Fruit fly (Drosophila melanogaster) whole organism, embryonic: ENCODE measurements around the gene beta'COP.
A peak's percentile ranks its signal among the peaks of the same experiment; 100 is the strongest.

Source experiments
- Abd-B ChIP-seq: fragments of 200-800 bp; sonication (Bioruptor generic); optimal IDR thresholded peaks from 2 replicates; lab custom pipeline; 2018; ENCODE audit warnings: missing biosample characterization, mild to moderate bottlenecking, missing genetic modification characterization, moderate library complexity
- B-H2 ChIP-seq: fragments of 200-800 bp; sonication (Bioruptor generic); optimal IDR thresholded peaks from 2 replicates; lab custom pipeline; 2018; ENCODE audit warnings: missing biosample characterization, mild to moderate bottlenecking, missing genetic modification characterization
- CG10979 ChIP-seq: fragments of 200-800 bp; sonication (Bioruptor generic); optimal IDR thresholded peaks from 2 replicates; lab custom pipeline; 2018; ENCODE audit warnings: missing biosample characterization, mild to moderate bottlenecking, missing genetic modification characterization, moderate library complexity
- CG11696 ChIP-seq: fragments of 200-800 bp; sonication (Bioruptor generic); IDR thresholded peaks from 2 replicates; pipeline ENCODE4 v1.3.6; 2022; ENCODE audit warnings: missing biosample characterization, missing genetic modification characterization
- CG13424 ChIP-seq: fragments of 200-800 bp; sonication (Bioruptor generic); optimal IDR thresholded peaks from 2 replicates; lab custom pipeline; 2019; ENCODE audit warnings: missing biosample characterization, mild to moderate bottlenecking, missing genetic modification characterization, moderate library complexity
- CG15011 ChIP-seq: fragments of 200-800 bp; sonication (Bioruptor generic); optimal IDR thresholded peaks from 3 replicates; lab custom pipeline; 2018; ENCODE audit warnings: missing biosample characterization, mild to moderate bottlenecking, missing genetic modification characterization
- CG15514 ChIP-seq: fragments of 200-800 bp; sonication (Bioruptor generic); optimal IDR thresholded peaks from 3 replicates; lab custom pipeline; 2017; ENCODE audit warnings: missing biosample characterization, missing genetic modification characterization, mild to moderate bottlenecking, moderate library complexity, missing genetic modification reagents
- CG16813 ChIP-seq: fragments of 200-800 bp; sonication (Bioruptor generic); IDR thresholded peaks from 3 replicates; pipeline ENCODE4 v1.3.6; 2022; ENCODE audit warnings: missing biosample characterization, missing genetic modification characterization; ENCODE audit not compliant: partially characterized antibody
- CG17328 ChIP-seq: fragments of 200-800 bp; sonication (Bioruptor generic); IDR thresholded peaks from 2 replicates; pipeline ENCODE4 v1.3.6; 2022; ENCODE audit warnings: missing biosample characterization, missing genetic modification characterization
- CG2129 ChIP-seq: fragments of 200-800 bp; sonication (Bioruptor generic); IDR thresholded peaks from 2 replicates; pipeline ENCODE4 v1.3.6; 2022; ENCODE audit warnings: missing biosample characterization, missing genetic modification characterization; ENCODE audit not compliant: partially characterized antibody
- CG2202 ChIP-seq: fragments of 200-800 bp; sonication (Bioruptor generic); optimal IDR thresholded peaks from 2 replicates; lab custom pipeline; 2018; ENCODE audit warnings: missing biosample characterization, mild to moderate bottlenecking, missing genetic modification characterization
- CG30403 ChIP-seq: fragments of 200-800 bp; sonication (Bioruptor generic); optimal IDR thresholded peaks from 3 replicates; lab custom pipeline; 2016; ENCODE audit warnings: missing biosample characterization, missing genetic modification characterization
- CG3407 ChIP-seq: fragments of 200-800 bp; sonication (Bioruptor generic); optimal IDR thresholded peaks from 2 replicates; lab custom pipeline; 2018; ENCODE audit warnings: missing biosample characterization, mild to moderate bottlenecking, missing genetic modification characterization
- CG3726 ChIP-seq: fragments of 200-800 bp; sonication (Bioruptor generic); IDR thresholded peaks from 3 replicates; pipeline ENCODE4, ENCODE4 v1.3.6; 2022; ENCODE audit warnings: missing biosample characterization, missing genetic modification characterization
- CG4282 ChIP-seq: fragments of 200-800 bp; sonication (Bioruptor generic); optimal IDR thresholded peaks from 2 replicates; lab custom pipeline; 2016; ENCODE audit warnings: missing biosample characterization, missing genetic modification characterization
- CG4328 ChIP-seq: fragments of 200-800 bp; sonication (Bioruptor generic); optimal IDR thresholded peaks from 3 replicates; lab custom pipeline; 2017; ENCODE audit warnings: missing biosample characterization, missing genetic modification reagents, missing genetic modification characterization
- CG4424 ChIP-seq: fragments of 200-800 bp; sonication (Bioruptor generic); optimal IDR thresholded peaks from 3 replicates; lab custom pipeline; 2016; ENCODE audit warnings: missing biosample characterization, missing genetic modification characterization
- CG7556 ChIP-seq: fragments of 200-800 bp; sonication (Bioruptor generic); optimal IDR thresholded peaks from 2 replicates; lab custom pipeline; 2017; ENCODE audit warnings: missing biosample characterization, mild to moderate bottlenecking, missing genetic modification characterization
- CG7963 ChIP-seq: fragments of 200-800 bp; sonication (Bioruptor generic); IDR thresholded peaks from 3 replicates; pipeline ENCODE4 v1.3.6; 2022; ENCODE audit warnings: missing biosample characterization, missing genetic modification characterization; ENCODE audit not compliant: partially characterized antibody
- CG8924 ChIP-seq: fragments of 200-800 bp; optimal IDR thresholded peaks from 3 replicates; lab custom pipeline; 2019; ENCODE audit warnings: missing biosample characterization, mild to moderate bottlenecking, missing genetic modification characterization, moderate library complexity
- CG9727 ChIP-seq: fragments of 200-800 bp; sonication (Bioruptor generic); optimal IDR thresholded peaks from 3 replicates; lab custom pipeline; 2017; ENCODE audit warnings: missing biosample characterization, mild to moderate bottlenecking, missing genetic modification characterization
- CG9797 ChIP-seq: fragments of 200-800 bp; sonication (Bioruptor generic); optimal IDR thresholded peaks from 3 replicates; lab custom pipeline; 2018; ENCODE audit warnings: missing biosample characterization, mild to moderate bottlenecking, missing genetic modification characterization
- CTCF ChIP-seq: fragments of 200-800 bp; sonication (Bioruptor generic); optimal IDR thresholded peaks from 2 replicates; lab custom pipeline; 2017; ENCODE audit warnings: missing biosample characterization, mild to moderate bottlenecking, missing genetic modification characterization, moderate library complexity
- HHEX ChIP-seq: fragments of 200-800 bp; sonication (Bioruptor generic); optimal IDR thresholded peaks from 3 replicates; lab custom pipeline; 2017; ENCODE audit warnings: missing biosample characterization, mild to moderate bottlenecking, missing genetic modification characterization, missing genetic modification reagents
- Hr3 ChIP-seq: fragments of 200-800 bp; sonication (Bioruptor generic); optimal IDR thresholded peaks from 3 replicates; lab custom pipeline; 2016; ENCODE audit warnings: missing biosample characterization, missing genetic modification characterization
- Nf-YA ChIP-seq: fragments of 200-800 bp; sonication (Bioruptor generic); IDR thresholded peaks from 2 replicates; pipeline ENCODE4 v1.3.6; 2022; ENCODE audit warnings: missing biosample characterization, missing genetic modification characterization
- Poxn ChIP-seq: fragments of 200-800 bp; sonication (Bioruptor generic); IDR thresholded peaks from 2 replicates; pipeline ENCODE4 v1.3.6; 2022; ENCODE audit warnings: missing biosample characterization, missing genetic modification characterization
- Sry-δ ChIP-seq: fragments of 200-800 bp; sonication (Bioruptor generic); optimal IDR thresholded peaks from 2 replicates; lab custom pipeline; 2016; ENCODE audit warnings: missing biosample characterization, missing genetic modification characterization
- aop ChIP-seq: fragments of 200-800 bp; sonication (Bioruptor generic); IDR thresholded peaks from 2 replicates; pipeline ENCODE4 v1.3.6; 2022; ENCODE audit warnings: missing biosample characterization, missing genetic modification characterization
- bsh ChIP-seq, 2 experiments: fragments of 200-800 bp; sonication (Bioruptor generic); optimal IDR thresholded peaks; 2 replicates each; lab custom pipeline; 2017 to 2018; ENCODE audit warnings: mild to moderate bottlenecking in 2 of 2, missing biosample characterization in 2 of 2, missing genetic modification characterization in 2 of 2, moderate library complexity in 1 of 2
- cg ChIP-seq: fragments of 200-800 bp; sonication (Bioruptor generic); optimal IDR thresholded peaks from 3 replicates; lab custom pipeline; 2019; ENCODE audit warnings: missing biosample characterization, mild to moderate bottlenecking, missing genetic modification characterization, moderate library complexity
- dm ChIP-seq: fragments of 200-800 bp; sonication (Bioruptor generic); optimal IDR thresholded peaks from 3 replicates; lab custom pipeline; 2016; ENCODE audit warnings: missing biosample characterization, missing genetic modification characterization
- emc ChIP-seq: fragments of 200-800 bp; sonication (Bioruptor generic); optimal IDR thresholded peaks from 2 replicates; lab custom pipeline; 2016; ENCODE audit warnings: missing biosample characterization, missing genetic modification characterization
- ind ChIP-seq: fragments of 200-800 bp; sonication (Bioruptor generic); optimal IDR thresholded peaks from 3 replicates; lab custom pipeline; 2016; ENCODE audit warnings: missing biosample characterization, missing genetic modification characterization
- knrl ChIP-seq: fragments of 200-800 bp; sonication (Bioruptor generic); IDR thresholded peaks from 3 replicates; pipeline ENCODE4 v1.3.6; 2022; ENCODE audit warnings: missing biosample characterization, missing genetic modification characterization; ENCODE audit not compliant: partially characterized antibody
- lmd ChIP-seq: fragments of 200-800 bp; sonication (Bioruptor generic); IDR thresholded peaks from 2 replicates; pipeline ENCODE4 v1.3.6; 2022; ENCODE audit warnings: missing biosample characterization, missing genetic modification characterization
- nau ChIP-seq: fragments of 200-800 bp; sonication (Bioruptor generic); optimal IDR thresholded peaks from 3 replicates; lab custom pipeline; 2017; ENCODE audit warnings: missing biosample characterization, mild to moderate bottlenecking, missing genetic modification characterization, missing genetic modification reagents
- nerfin-2 ChIP-seq: fragments of 200-800 bp; sonication (Bioruptor generic); IDR thresholded peaks from 2 replicates; pipeline ENCODE4 v1.3.6; 2022; ENCODE audit warnings: missing biosample characterization, missing genetic modification characterization; ENCODE audit not compliant: partially characterized antibody
- peb ChIP-seq: fragments of 200-800 bp; sonication (Bioruptor generic); IDR thresholded peaks from 2 replicates; pipeline ENCODE4 v1.3.6; 2022; ENCODE audit warnings: missing biosample characterization, missing genetic modification characterization
- pnt ChIP-seq: fragments of 200-800 bp; sonication (Bioruptor generic); optimal IDR thresholded peaks from 3 replicates; lab custom pipeline; 2016; ENCODE audit warnings: missing biosample characterization, missing genetic modification characterization
- ranshi ChIP-seq: fragments of 200-800 bp; sonication (Bioruptor generic); IDR thresholded peaks from 2 replicates; pipeline ENCODE4 v1.3.6; 2022; ENCODE audit warnings: missing biosample characterization, missing genetic modification characterization
- row ChIP-seq: fragments of 200-800 bp; sonication (Bioruptor generic); IDR thresholded peaks from 3 replicates; pipeline ENCODE4 v1.3.6; 2022; ENCODE audit warnings: missing biosample characterization, missing genetic modification characterization
- scrt ChIP-seq: fragments of 200-800 bp; sonication (Bioruptor generic); optimal IDR thresholded peaks from 2 replicates; lab custom pipeline; 2018; ENCODE audit warnings: missing biosample characterization, mild to moderate bottlenecking, missing genetic modification characterization, moderate library complexity
- sima ChIP-seq: fragments of 200-800 bp; sonication (Bioruptor generic); optimal IDR thresholded peaks from 2 replicates; lab custom pipeline; 2016; ENCODE audit warnings: missing biosample characterization, missing genetic modification characterization
- ssp ChIP-seq: fragments of 200-800 bp; sonication (Bioruptor generic); IDR thresholded peaks from 2 replicates; pipeline ENCODE4 v1.3.6; 2022; ENCODE audit warnings: missing biosample characterization, missing genetic modification characterization
- twi ChIP-seq: fragments of 200-800 bp; optimal IDR thresholded peaks from 2 replicates; lab custom pipeline; 2019; ENCODE audit warnings: missing biosample characterization, mild to moderate bottlenecking, missing genetic modification characterization, moderate library complexity
- unc-4 ChIP-seq: fragments of 200-800 bp; sonication (Bioruptor generic); IDR thresholded peaks from 2 replicates; pipeline ENCODE4 v1.3.6; 2022; ENCODE audit warnings: missing biosample characterization, missing genetic modification characterization; ENCODE audit not compliant: partially characterized antibody
- unpg ChIP-seq: fragments of 200-800 bp; sonication (Bioruptor generic); optimal IDR thresholded peaks from 3 replicates; lab custom pipeline; 2018; ENCODE audit warnings: missing biosample characterization, mild to moderate bottlenecking, missing genetic modification characterization, moderate library complexity
- vnd ChIP-seq: fragments of 200-800 bp; sonication (Bioruptor generic); IDR thresholded peaks from 3 replicates; pipeline ENCODE4 v1.3.6; 2022; ENCODE audit warnings: missing biosample characterization, missing genetic modification characterization; ENCODE audit not compliant: partially characterized antibody
- zfh2 ChIP-seq: fragments of 200-800 bp; sonication (Bioruptor generic); optimal IDR thresholded peaks from 2 replicates; lab custom pipeline; 2016; ENCODE audit warnings: missing biosample characterization, missing genetic modification characterization

The beta'COP gene

DNA sequence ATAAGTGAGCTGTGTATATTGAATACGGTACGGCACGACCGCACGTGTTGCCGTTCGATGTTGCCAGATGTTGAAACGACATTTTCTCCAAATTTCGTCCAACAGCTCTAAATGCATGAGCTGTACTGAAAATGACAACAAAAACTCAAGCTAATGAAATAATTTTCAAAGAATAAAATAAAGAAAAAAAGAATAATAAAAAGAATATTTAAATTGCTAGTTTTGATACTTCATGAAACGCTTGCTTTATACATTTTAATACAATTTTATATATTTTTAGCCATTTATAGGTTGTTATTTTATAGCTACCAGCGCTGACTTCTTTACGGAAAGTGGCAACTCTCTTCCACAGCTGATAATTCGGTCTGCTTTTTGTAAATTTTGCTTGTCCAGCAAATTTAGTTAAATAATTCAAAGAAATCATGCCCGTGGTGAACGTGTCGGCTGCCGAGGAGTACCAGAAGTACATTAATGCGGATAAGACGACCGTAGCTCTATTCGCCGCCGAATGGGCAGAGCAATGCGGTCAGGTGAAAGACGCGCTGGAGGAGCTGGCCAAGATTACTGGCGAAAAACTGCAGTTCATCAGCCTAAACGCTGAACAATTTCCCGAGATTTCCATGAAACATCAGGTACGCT is 12.5 kb upstream of the beta'COP start, which contains the start of the genes Nnp-1 and Grx3 (continued):
- TF ChIP-seq CG17328 (GFP tag; lab: Robert Waterston, UW) (no peak), unc-4 (GFP tag; lab: Robert Waterston, UW) (no peak), Hr3 (GFP tag; lab: Kevin White, UChicago) (peak; percentile 70), nerfin-2 (GFP tag; lab: Robert Waterston, UW) (no peak), CG15514 (GFP tag; lab: Kevin White, UChicago) (peak; percentile 65), twi (tag; lab: Kevin White, UChicago) (peak; percentile 59), CG7963 (GFP tag; lab: Robert Waterston, UW) (no peak), HHEX (no peak), Nf-YA (no peak), CG7556 (no peak), CG4282 (no peak), unpg (no peak), CG11696 (no peak), lmd (peak; percentile 32; the same call in 1 of the 2 replicates), peb (GFP tag; lab: Robert Waterston, UW) (no peak), CG10979 (tag; lab: Kevin White, UChicago) (peak; percentile 43), CG2202 (tag; lab: Kevin White, UChicago) (no peak), CG15011 (no peak), CG3407 (GFP tag; lab: Kevin White, UChicago) (no peak), CTCF (GFP tag; lab: Kevin White, UChicago) (no peak), emc (GFP tag; lab: Kevin White, UChicago) (no peak), CG30403 (GFP tag; lab: Kevin White, UChicago) (peak; percentile 57), scrt (GFP tag; lab: Kevin White, UChicago) (no peak), bsh (GFP tag; optimal IDR thresholded peaks at IDR 0.05; lab: Kevin White, UChicago) (peak in 1 of 2 experiments; percentile 51), ssp (GFP tag; lab: Robert Waterston, UW) (peak; percentile 86), ranshi (GFP tag; lab: Robert Waterston, UW) (no peak; the same call in 1 of the 2 replicates), Abd-B (GFP tag; lab: Kevin White, UChicago) (peak; percentile 76), zfh2 (no peak), B-H2 (peak; percentile 73), knrl (peak; percentile 32; the same call in 1 of the 3 replicates), CG4424 (peak; percentile 59), CG9797 (peak; percentile 41), ind (peak; percentile 68), CG8924 (tag; lab: Kevin White, UChicago) (no peak), row (GFP tag; lab: Robert Waterston, UW) (peak; percentile 92), CG4328 (GFP tag; lab: Kevin White, UChicago) (peak; percentile 34), pnt (GFP tag; lab: Kevin White, UChicago) (no peak), CG9727 (GFP tag; lab: Kevin White, UChicago) (no peak), dm (GFP tag; lab: Kevin White, UChicago) (peak; percentile 88), CG13424 (peak; percentile 80), cg (GFP tag; lab: Kevin White, UChicago) (no peak), Poxn (GFP tag; lab: Robert Waterston, UW) (no peak), CG2129 (no peak), CG16813 (GFP tag; lab: Robert Waterston, UW) (no peak), vnd (GFP tag; lab: Robert Waterston, UW) (no peak), nau (GFP tag; lab: Kevin White, UChicago) (no peak), aop (GFP tag; lab: Robert Waterston, UW) (no peak), CG3726 (GFP tag; lab: Robert Waterston, UW) (no peak), sima (no peak), Sry-δ (GFP tag; lab: Kevin White, UChicago) (no peak)
